Fruit fly (Drosophila melanogaster) whole organism: ENCODE results near the gene Or1a.

Experiments
- CG8478 ChIP-seq: fragments of >200 bp; optimal IDR thresholded peaks from 2 replicates; lab custom pipeline; 2018; ENCODE audit warnings: inconsistent platforms
- Dll ChIP-seq: fragments of >200 bp; optimal IDR thresholded peaks from 2 replicates; lab custom pipeline; 2017
- pan ChIP-seq: fragments of >200 bp; optimal IDR thresholded peaks from 2 replicates; lab custom pipeline; 2017
- psq ChIP-seq: fragments of >200 bp; optimal IDR thresholded peaks from 2 replicates; lab custom pipeline; 2017
- usp ChIP-seq: fragments of >200 bp; optimal IDR thresholded peaks from 2 replicates; lab custom pipeline; 2017; ENCODE audit warnings: missing biosample characterization, missing genetic modification characterization, mixed read lengths

- TF ChIP-seq pan (lab: Kevin White, UChicago) (no peak), psq (lab: Kevin White, UChicago) (no peak), usp (no peak), Dll (no peak), CG8478 (lab: Kevin White, UChicago) (no peak)
Observed at dm6 chrX:336659-337266, 21.8 kb downstream of the Or1a start.
